Worm (Caenorhabditis elegans): ENCODE results near the gene K03H6.5.

K03H6.5 gene

DNA sequence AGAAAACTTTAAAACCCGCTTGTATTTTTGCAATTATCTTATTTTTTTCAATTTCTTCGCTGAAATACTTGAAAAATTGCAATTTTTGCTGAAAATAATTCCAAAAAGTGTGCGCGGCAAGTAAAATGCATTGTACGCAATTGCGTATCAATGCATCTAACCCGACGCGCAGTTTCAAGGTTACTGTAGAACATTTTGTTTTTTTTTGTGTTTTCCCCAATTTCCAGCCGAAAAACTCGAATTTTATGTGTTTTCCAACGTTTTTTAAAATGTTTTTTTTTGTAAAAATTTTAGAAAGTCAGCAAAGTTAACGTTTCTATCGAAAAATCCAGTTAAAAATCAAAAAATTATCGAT lies 39.6 kb downstream of the K03H6.5 start:
- TF ChIP-seq F13C5.2 (tag; optimal IDR thresholded peaks at IDR 0.05) = no peak
- TF ChIP-seq tbx-37 (GFP tag; conservative IDR thresholded peaks at IDR 0.05) = no peak
- TF ChIP-seq aly-1 (tag; optimal IDR thresholded peaks at IDR 0.05) = no peak
- no peak for TF ChIP-seq hmbx-1 (tag; optimal IDR thresholded peaks at IDR 0.05)
- TF ChIP-seq B0310.2 (tag; optimal IDR thresholded peaks at IDR 0.05) = no peak
- no peak for TF ChIP-seq flt-1 (GFP tag; IDR thresholded peaks at IDR 0.05)
- no peak for TF ChIP-seq tra-4 (tag; optimal IDR thresholded peaks at IDR 0.05)
- TF ChIP-seq hmg-4 (GFP tag; optimal IDR thresholded peaks at IDR 0.05) = no peak
- TF ChIP-seq ets-7 (tag; optimal IDR thresholded peaks at IDR 0.05) = no peak

ce11 chrIV:1496017-1496678 lies 40.1 kb downstream of the K03H6.5 start, which contains the start of gene npp-20:
Gene npp-20, minus strand, starts transcription at chrIV:1496022.
- TF ChIP-seq ceh-36 (tag; optimal IDR thresholded peaks at IDR 0.05) = no peak
- TF ChIP-seq scrt-1 (GFP tag; IDR thresholded peaks at IDR 0.05) = no peak
- TF ChIP-seq tbx-11 (GFP tag; IDR thresholded peaks at IDR 0.05) = no peak
- TF ChIP-seq F13C5.2 (tag; optimal IDR thresholded peaks at IDR 0.05) = no peak
- no peak for TF ChIP-seq tra-4 (tag; optimal IDR thresholded peaks at IDR 0.05)
- no peak for TF ChIP-seq tbx-37 (GFP tag; conservative IDR thresholded peaks at IDR 0.05)
- TF ChIP-seq hmg-4 (GFP tag; optimal IDR thresholded peaks at IDR 0.05) = no peak
- no peak for TF ChIP-seq flt-1 (GFP tag; IDR thresholded peaks at IDR 0.05)
- TF ChIP-seq hmbx-1 (tag; optimal IDR thresholded peaks at IDR 0.05) = no peak
- no peak for TF ChIP-seq ets-7 (tag; optimal IDR thresholded peaks at IDR 0.05)
- TF ChIP-seq B0310.2 (tag; optimal IDR thresholded peaks at IDR 0.05) = no peak
- no peak for TF ChIP-seq aly-1 (tag; optimal IDR thresholded peaks at IDR 0.05)
- TF ChIP-seq hnd-1 (tag; optimal IDR thresholded peaks at IDR 0.05) = no peak

- TF ChIP-seq scrt-1 (GFP tag; IDR thresholded peaks at IDR 0.05) (no peak), flt-1 (GFP tag; IDR thresholded peaks at IDR 0.05) (no peak), tbx-11 (GFP tag; IDR thresholded peaks at IDR 0.05) (no peak), sea-1 (GFP tag; conservative IDR thresholded peaks at IDR 0.05) (no peak), F13C5.2 (tag; optimal IDR thresholded peaks at IDR 0.05) (no peak), ama-1 (optimal IDR thresholded peaks at IDR 0.05) (no peak), B0310.2 (tag; optimal IDR thresholded peaks at IDR 0.05) (no peak), aly-1 (tag; optimal IDR thresholded peaks at IDR 0.05) (no peak), hmbx-1 (tag; optimal IDR thresholded peaks at IDR 0.05) (no peak), ceh-36 (tag; optimal IDR thresholded peaks at IDR 0.05) (no peak), tra-4 (tag; optimal IDR thresholded peaks at IDR 0.05) (no peak), hnd-1 (tag; optimal IDR thresholded peaks at IDR 0.05) (no peak), pes-1 (GFP tag; IDR thresholded peaks at IDR 0.05) (no peak), hmg-4 (GFP tag; optimal IDR thresholded peaks at IDR 0.05) (no peak), ceh-13 (GFP tag; optimal IDR thresholded peaks at IDR 0.05) (no peak)
Measured at ce11 chrIV:1484968-1485474, 51.2 kb downstream of the K03H6.5 start, which contains the start of gene Y77E11A.16. Gene Y77E11A.16, plus strand, starts transcription at chrIV:1485424.

DNA sequence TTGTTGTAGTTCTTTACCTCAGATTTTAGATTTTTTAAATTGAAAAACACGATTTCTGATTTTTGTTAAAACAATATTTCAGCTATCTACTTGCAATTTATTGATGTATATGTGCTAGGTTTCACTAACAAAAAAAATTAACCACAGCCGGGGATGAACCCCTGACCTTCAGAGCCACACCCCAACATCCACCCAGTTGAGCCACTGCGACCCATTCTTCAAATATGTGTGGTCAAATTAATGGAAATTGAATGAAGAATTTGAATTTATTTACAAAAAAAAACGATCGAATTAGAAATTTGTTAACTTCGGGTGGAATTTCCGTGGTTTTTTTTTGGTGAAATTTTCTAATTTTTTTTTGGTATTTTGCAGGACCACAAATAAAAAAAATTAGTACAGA lies 57.6 kb downstream of the K03H6.5 start:
- TF ChIP-seq tra-4 (tag; optimal IDR thresholded peaks at IDR 0.05) (no peak), hmbx-1 (tag; optimal IDR thresholded peaks at IDR 0.05) (no peak), B0310.2 (tag; optimal IDR thresholded peaks at IDR 0.05) (no peak), ceh-13 (GFP tag; optimal IDR thresholded peaks at IDR 0.05) (no peak), ama-1 (optimal IDR thresholded peaks at IDR 0.05) (no peak), aly-1 (tag; optimal IDR thresholded peaks at IDR 0.05) (no peak), hnd-1 (tag; optimal IDR thresholded peaks at IDR 0.05) (no peak), F13C5.2 (tag; optimal IDR thresholded peaks at IDR 0.05) (no peak), hmg-4 (GFP tag; optimal IDR thresholded peaks at IDR 0.05) (no peak), ceh-36 (tag; optimal IDR thresholded peaks at IDR 0.05) (no peak), ets-7 (tag; optimal IDR thresholded peaks at IDR 0.05) (no peak), tbx-11 (GFP tag; IDR thresholded peaks at IDR 0.05) (no peak), sea-1 (GFP tag; conservative IDR thresholded peaks at IDR 0.05) (no peak), pes-1 (GFP tag; IDR thresholded peaks at IDR 0.05) (no peak)
